Fruit fly (Drosophila melanogaster) whole organism, embryonic: Measurements from ENCODE around the gene Ube3a.
A peak's percentile ranks its signal among the peaks of the same experiment; 100 is the strongest.

ENCODE experiments used
- Atf6 ChIP-seq: fragments of 200-800 bp; sonication (Bioruptor generic); IDR thresholded peaks from 2 replicates; pipeline ENCODE4 v1.3.6; 2022; ENCODE audit warnings: missing biosample characterization, missing genetic modification characterization
- CG1024 ChIP-seq: fragments of 200-800 bp; sonication (Bioruptor generic); IDR thresholded peaks from 2 replicates; pipeline ENCODE4 v1.3.6; 2022; ENCODE audit warnings: missing biosample characterization, missing genetic modification characterization
- CG11247 ChIP-seq: fragments of 200-800 bp; sonication (Bioruptor generic); IDR thresholded peaks from 2 replicates; pipeline ENCODE4 v1.3.6; 2022; ENCODE audit warnings: missing biosample characterization, missing genetic modification characterization
- CG11398 ChIP-seq: fragments of 200-800 bp; sonication (Bioruptor generic); optimal IDR thresholded peaks from 2 replicates; lab custom pipeline; 2016; ENCODE audit warnings: missing biosample characterization, missing genetic modification characterization
- CG11695 ChIP-seq: fragments of 200-800 bp; sonication (Bioruptor generic); IDR thresholded peaks from 3 replicates; pipeline ENCODE4 v1.3.6; 2022; ENCODE audit warnings: missing biosample characterization, missing genetic modification characterization
- CG12071 ChIP-seq: fragments of 200-800 bp; sonication (Bioruptor generic); optimal IDR thresholded peaks from 3 replicates; lab custom pipeline; 2018; ENCODE audit warnings: missing biosample characterization, mild to moderate bottlenecking, missing genetic modification characterization
- CG12155 ChIP-seq: fragments of 200-800 bp; sonication (Bioruptor generic); optimal IDR thresholded peaks from 3 replicates; lab custom pipeline; 2016; ENCODE audit warnings: missing biosample characterization, missing genetic modification characterization
- CG12659 ChIP-seq: fragments of 200-800 bp; sonication (Bioruptor generic); optimal IDR thresholded peaks from 3 replicates; lab custom pipeline; 2017; ENCODE audit warnings: mild to moderate bottlenecking, missing biosample characterization, missing genetic modification reagents, missing genetic modification characterization
- CG13775 ChIP-seq: fragments of 200-800 bp; sonication (Bioruptor generic); optimal IDR thresholded peaks from 3 replicates; lab custom pipeline; 2017; ENCODE audit warnings: missing biosample characterization, mild to moderate bottlenecking, missing genetic modification characterization
- CG18476 ChIP-seq: fragments of 200-800 bp; sonication (Bioruptor generic); optimal IDR thresholded peaks from 2 replicates; lab custom pipeline; 2016; ENCODE audit warnings: missing biosample characterization, mild to moderate bottlenecking, missing genetic modification characterization
- CG18619 ChIP-seq: fragments of 200-800 bp; sonication (Bioruptor generic); optimal IDR thresholded peaks from 3 replicates; lab custom pipeline; 2017; ENCODE audit warnings: missing biosample characterization, mild to moderate bottlenecking, missing genetic modification characterization
- CG2120 ChIP-seq: fragments of 200-800 bp; sonication (Bioruptor generic); optimal IDR thresholded peaks from 3 replicates; lab custom pipeline; 2016; ENCODE audit warnings: missing biosample characterization, missing genetic modification characterization
- CG30403 ChIP-seq: fragments of 200-800 bp; sonication (Bioruptor generic); optimal IDR thresholded peaks from 3 replicates; lab custom pipeline; 2016; ENCODE audit warnings: missing biosample characterization, missing genetic modification characterization
- CG31441 ChIP-seq: fragments of 200-800 bp; sonication (Bioruptor generic); IDR thresholded peaks from 2 replicates; pipeline ENCODE4 v1.3.6; 2022; ENCODE audit warnings: missing biosample characterization, missing genetic modification characterization
- CG3163 ChIP-seq: fragments of 200-800 bp; sonication (Bioruptor generic); optimal IDR thresholded peaks from 3 replicates; lab custom pipeline; 2016; ENCODE audit warnings: missing biosample characterization, missing genetic modification characterization
- CG34224 ChIP-seq: fragments of 200-800 bp; sonication (Bioruptor generic); IDR thresholded peaks from 3 replicates; pipeline ENCODE4 v1.3.6; 2022; ENCODE audit warnings: missing biosample characterization, missing genetic modification characterization; ENCODE audit not compliant: partially characterized antibody
- CG6689 ChIP-seq: fragments of 200-800 bp; sonication (Bioruptor generic); IDR thresholded peaks from 2 replicates; pipeline ENCODE4 v1.3.6; 2022; ENCODE audit warnings: missing biosample characterization, missing genetic modification characterization
- CHES-1-like ChIP-seq: fragments of 200-800 bp; sonication (Bioruptor generic); optimal IDR thresholded peaks from 2 replicates; lab custom pipeline; 2016; ENCODE audit warnings: missing biosample characterization, missing genetic modification characterization
- CoRest ChIP-seq: fragments of 200-800 bp; sonication (Bioruptor generic); optimal IDR thresholded peaks from 3 replicates; lab custom pipeline; 2018; ENCODE audit warnings: missing biosample characterization, mild to moderate bottlenecking, missing genetic modification characterization, moderate library complexity
- Dad ChIP-seq: fragments of 200-800 bp; sonication (Bioruptor generic); optimal IDR thresholded peaks from 3 replicates; lab custom pipeline; 2016; ENCODE audit warnings: missing biosample characterization, missing genetic modification characterization
- Hr78 ChIP-seq, 2 experiments: fragments of 200-800 bp in 1 of 2; fragments of >200 bp in 1 of 2; sonication (Bioruptor generic) in 1 of 2; optimal IDR thresholded peaks; 2 replicates each; lab custom pipeline; 2017 to 2019; ENCODE audit warnings: missing biosample characterization in 2 of 2, missing genetic modification characterization in 2 of 2, mild to moderate bottlenecking in 1 of 2, moderate library complexity in 1 of 2
- Max ChIP-seq: fragments of 200-800 bp; sonication (Bioruptor generic); optimal IDR thresholded peaks from 2 replicates; lab custom pipeline; 2016; ENCODE audit warnings: missing biosample characterization, mild to moderate bottlenecking, missing genetic modification characterization
- Optix ChIP-seq: fragments of 200-800 bp; sonication (Bioruptor generic); IDR thresholded peaks from 3 replicates; pipeline ENCODE4 v1.3.6; 2022; ENCODE audit warnings: missing biosample characterization, missing genetic modification characterization
- Usf ChIP-seq: fragments of 200-800 bp; sonication (Bioruptor generic); optimal IDR thresholded peaks from 2 replicates; lab custom pipeline; 2017; ENCODE audit warnings: missing genotype, missing biosample characterization, missing genetic modification characterization
- Xrp1 ChIP-seq: fragments of 200-800 bp; sonication (Bioruptor generic); IDR thresholded peaks from 2 replicates; pipeline ENCODE4 v1.3.6; 2022; ENCODE audit warnings: missing biosample characterization, missing genetic modification characterization
- cg ChIP-seq: fragments of 200-800 bp; sonication (Bioruptor generic); optimal IDR thresholded peaks from 3 replicates; lab custom pipeline; 2019; ENCODE audit warnings: missing biosample characterization, mild to moderate bottlenecking, missing genetic modification characterization, moderate library complexity
- chif ChIP-seq, 2 experiments: fragments of 200-800 bp; sonication (Bioruptor generic); optimal IDR thresholded peaks; 3 replicates each; lab custom pipeline; 2016; ENCODE audit warnings: missing biosample characterization in 2 of 2, missing genetic modification characterization in 2 of 2
- croc ChIP-seq: fragments of 200-800 bp; sonication (Bioruptor generic); conservative IDR thresholded peaks from 3 replicates; pipeline ENCODE4 v1.3.6; 2022; ENCODE audit warnings: missing biosample characterization, missing genetic modification characterization
- danr ChIP-seq: fragments of 200-800 bp; sonication (Bioruptor generic); IDR thresholded peaks from 2 replicates; pipeline ENCODE4 v1.3.6; 2022; ENCODE audit warnings: missing biosample characterization, missing genetic modification characterization
- ewg ChIP-seq: fragments of 200-800 bp; sonication (Bioruptor generic); optimal IDR thresholded peaks from 3 replicates; lab custom pipeline; 2017; ENCODE audit warnings: mild to moderate bottlenecking, missing biosample characterization, missing genetic modification reagents, missing genetic modification characterization
- fd3F ChIP-seq: fragments of 200-800 bp; sonication (Bioruptor generic); optimal IDR thresholded peaks from 2 replicates; lab custom pipeline; 2018; ENCODE audit warnings: missing biosample characterization, mild to moderate bottlenecking, missing genetic modification characterization, moderate library complexity
- fd96Cb ChIP-seq: fragments of 200-800 bp; sonication (Bioruptor generic); optimal IDR thresholded peaks from 2 replicates; lab custom pipeline; 2018; ENCODE audit warnings: missing biosample characterization, mild to moderate bottlenecking, missing genetic modification characterization, moderate library complexity
- gsb-n ChIP-seq: fragments of 200-800 bp; sonication (Bioruptor generic); optimal IDR thresholded peaks from 3 replicates; lab custom pipeline; 2018; ENCODE audit warnings: missing biosample characterization, mild to moderate bottlenecking, missing genetic modification characterization
- lov ChIP-seq, 2 experiments: fragments of 200-800 bp in 1 of 2; fragments of >200 bp in 1 of 2; sonication (Bioruptor generic) in 1 of 2; IDR thresholded peaks in 1 of 2; optimal IDR thresholded peaks in 1 of 2; 2 replicates in 1 of 2; 3 replicates in 1 of 2; pipeline versions ENCODE4 v1.3.6 to Lab custom; 2017 to 2022; ENCODE audit warnings: missing biosample characterization in 1 of 2, missing genetic modification characterization in 1 of 2
- nau ChIP-seq: fragments of 200-800 bp; sonication (Bioruptor generic); optimal IDR thresholded peaks from 3 replicates; lab custom pipeline; 2017; ENCODE audit warnings: missing biosample characterization, mild to moderate bottlenecking, missing genetic modification characterization, missing genetic modification reagents
- oc ChIP-seq: fragments of 200-800 bp; sonication (Bioruptor generic); optimal IDR thresholded peaks from 2 replicates; lab custom pipeline; 2018; ENCODE audit warnings: missing biosample characterization, mild to moderate bottlenecking, missing genetic modification characterization, moderate library complexity
- otp ChIP-seq: fragments of 200-800 bp; sonication (Bioruptor generic); IDR thresholded peaks from 3 replicates; pipeline ENCODE4, ENCODE4 v1.3.6; 2022; ENCODE audit warnings: missing biosample characterization, missing genetic modification characterization
- pb ChIP-seq: fragments of 200-800 bp; sonication (Bioruptor generic); optimal IDR thresholded peaks from 3 replicates; lab custom pipeline; 2016; ENCODE audit warnings: missing biosample characterization, missing genetic modification characterization
- prd ChIP-seq, 3 experiments: fragments of >200 bp in 2 of 3; fragments of 200-800 bp in 1 of 3; sonication (Bioruptor generic) in 1 of 3; optimal IDR thresholded peaks in 2 of 3; IDR thresholded peaks in 1 of 3; 2 replicates in 2 of 3; 3 replicates in 1 of 3; pipeline versions ENCODE4 v1.3.6 to Lab custom; 2017 to 2022; ENCODE audit warnings: missing biosample characterization in 1 of 3, missing genetic modification characterization in 1 of 3
- sens-2 ChIP-seq: fragments of 200-800 bp; sonication (Bioruptor generic); IDR thresholded peaks from 2 replicates; pipeline ENCODE4 v1.3.6; 2022; ENCODE audit warnings: missing biosample characterization, missing genetic modification characterization
- sob ChIP-seq: fragments of 200-800 bp; sonication (Bioruptor generic); IDR thresholded peaks from 2 replicates; pipeline ENCODE4 v1.3.6; 2022; ENCODE audit warnings: missing biosample characterization, missing genetic modification characterization
- tin ChIP-seq: fragments of 200-800 bp; sonication (Bioruptor generic); optimal IDR thresholded peaks from 3 replicates; lab custom pipeline; 2016; ENCODE audit warnings: missing biosample characterization, missing genetic modification characterization
- tio ChIP-seq: fragments of 200-800 bp; sonication (Bioruptor generic); optimal IDR thresholded peaks from 2 replicates; lab custom pipeline; 2017; ENCODE audit warnings: missing biosample characterization, missing genetic modification characterization, inconsistent platforms
- tll ChIP-seq, 2 experiments: fragments of 200-800 bp in 1 of 2; fragments of >200 bp in 1 of 2; sonication (Bioruptor generic) in 1 of 2; optimal IDR thresholded peaks; 2 replicates each; lab custom pipeline; 2017 to 2019; ENCODE audit warnings: missing biosample characterization in 2 of 2, missing genetic modification characterization in 2 of 2, mild to moderate bottlenecking in 1 of 2, moderate library complexity in 1 of 2
- trem ChIP-seq: fragments of 200-800 bp; optimal IDR thresholded peaks from 3 replicates; lab custom pipeline; 2019; ENCODE audit warnings: missing biosample characterization, mild to moderate bottlenecking, missing genetic modification characterization, moderate library complexity
- trh ChIP-seq: fragments of 200-800 bp; sonication (Bioruptor generic); optimal IDR thresholded peaks from 2 replicates; lab custom pipeline; 2016; ENCODE audit warnings: missing biosample characterization, missing genetic modification characterization
- ttk ChIP-seq: fragments of 200-800 bp; sonication (Bioruptor generic); IDR thresholded peaks from 2 replicates; pipeline ENCODE4 v2.1.2; 2022; ENCODE audit warnings: missing biosample characterization, missing genetic modification characterization
- unc-4 ChIP-seq: fragments of 200-800 bp; sonication (Bioruptor generic); IDR thresholded peaks from 2 replicates; pipeline ENCODE4 v1.3.6; 2022; ENCODE audit warnings: missing biosample characterization, missing genetic modification characterization; ENCODE audit not compliant: partially characterized antibody
- zen ChIP-seq: fragments of 200-800 bp; sonication (Bioruptor generic); optimal IDR thresholded peaks from 3 replicates; lab custom pipeline; 2018; ENCODE audit warnings: missing biosample characterization, mild to moderate bottlenecking, missing genetic modification characterization, moderate library complexity

Gene Ube3a

dm6 chr3L:11210517-11210916 is at the start of gene Ube3a, which contains the start of gene CG7600 (continued):
- peak; percentile 32 for TF ChIP-seq pb (GFP tag; lab: Kevin White, UChicago)
- no peak for TF ChIP-seq lov (optimal IDR thresholded peaks at IDR 0.05; lab: Kevin White, UChicago)
- TF ChIP-seq lov (GFP tag; IDR thresholded peaks at IDR 0.05; lab: Robert Waterston, UW) = no peak
- peak; percentile 71 for TF ChIP-seq gsb-n (tag; lab: Kevin White, UChicago)
- no peak for TF ChIP-seq CG1024
- peak; percentile 24 to 27 for TF ChIP-seq chif (GFP tag; optimal IDR thresholded peaks at IDR 0.05; lab: Kevin White, UChicago)
- TF ChIP-seq CG6689 (GFP tag; lab: Robert Waterston, UW) = no peak
- no peak for TF ChIP-seq CG18476 (GFP tag; lab: Kevin White, UChicago)
- TF ChIP-seq Dad (GFP tag; lab: Kevin White, UChicago) = peak; percentile 11
- no peak for TF ChIP-seq prd (optimal IDR thresholded peaks at IDR 0.05; lab: Kevin White, UChicago)
- peak; percentile 37; the same call in 2 of the 3 replicates for TF ChIP-seq prd (GFP tag; IDR thresholded peaks at IDR 0.05; lab: Robert Waterston, UW)
- peak; percentile 88 for TF ChIP-seq trem (tag; lab: Kevin White, UChicago)
- TF ChIP-seq CG3163 (GFP tag; lab: Kevin White, UChicago) = peak; percentile 47
- TF ChIP-seq CG11695 (GFP tag; lab: Robert Waterston, UW) = no peak
- TF ChIP-seq tio = no peak
- TF ChIP-seq ewg (GFP tag; lab: Kevin White, UChicago) = no peak
- no peak for TF ChIP-seq fd3F (GFP tag; lab: Kevin White, UChicago)
- TF ChIP-seq CG11247 (GFP tag; lab: Robert Waterston, UW) = peak; percentile 20; the same call in 1 of the 2 replicates
- TF ChIP-seq cg = peak; percentile 11
- no peak for TF ChIP-seq otp (GFP tag; lab: Robert Waterston, UW)
- TF ChIP-seq croc = no peak
- TF ChIP-seq Hr78 (GFP tag; optimal IDR thresholded peaks at IDR 0.05; lab: Kevin White, UChicago) = no peak
- peak; percentile 28 for TF ChIP-seq tin (GFP tag; lab: Kevin White, UChicago)
- peak in 1 of 2 experiments; percentile 43 for TF ChIP-seq tll (GFP tag; optimal IDR thresholded peaks at IDR 0.05; lab: Kevin White, UChicago)
- peak; percentile 23 for TF ChIP-seq CG12155
- peak; percentile 5 for TF ChIP-seq CG13775 (GFP tag; lab: Kevin White, UChicago)
- peak; percentile 54 for TF ChIP-seq zen (tag; lab: Kevin White, UChicago)
- no peak for TF ChIP-seq Usf (GFP tag; lab: Kevin White, UChicago)
- TF ChIP-seq CHES-1-like (GFP tag; lab: Kevin White, UChicago) = peak; percentile 54
- peak; percentile 51; the same call in 1 of the 2 replicates for TF ChIP-seq Xrp1 (GFP tag; lab: Robert Waterston, UW)
- TF ChIP-seq CG11398 (GFP tag; lab: Kevin White, UChicago) = no peak
- peak; percentile 49; the same call in 1 of the 2 replicates for TF ChIP-seq CG31441 (GFP tag; lab: Robert Waterston, UW)
- no peak for TF ChIP-seq sens-2 (GFP tag; lab: Robert Waterston, UW)
- TF ChIP-seq CG34224 (GFP tag; lab: Robert Waterston, UW) = peak; percentile 100
- TF ChIP-seq ttk (GFP tag; lab: Robert Waterston, UW) = no peak
- TF ChIP-seq CoRest (tag; lab: Kevin White, UChicago) = peak; percentile 49
- TF ChIP-seq danr (GFP tag; lab: Robert Waterston, UW) = no peak
- peak; percentile 99 for TF ChIP-seq unc-4 (GFP tag; lab: Robert Waterston, UW)
- TF ChIP-seq Atf6 (GFP tag; lab: Robert Waterston, UW) = peak; percentile 36; the same call in 1 of the 2 replicates
- TF ChIP-seq CG12659 (GFP tag; lab: Kevin White, UChicago) = peak; percentile 88
- peak; percentile 31 for TF ChIP-seq CG30403 (GFP tag; lab: Kevin White, UChicago)
- TF ChIP-seq fd96Cb (tag; lab: Kevin White, UChicago) = no peak
- TF ChIP-seq trh = no peak
- TF ChIP-seq CG2120 (GFP tag; lab: Kevin White, UChicago) = peak; percentile 67
- no peak for TF ChIP-seq Max
- TF ChIP-seq oc (tag; lab: Kevin White, UChicago) = peak; percentile 55
- peak; percentile 40 for TF ChIP-seq nau (GFP tag; lab: Kevin White, UChicago)
- TF ChIP-seq sob (GFP tag; lab: Robert Waterston, UW) = peak; percentile 68
- TF ChIP-seq CG12071 = peak; percentile 7
- no peak for TF ChIP-seq CG18619 (GFP tag; lab: Kevin White, UChicago)
- no peak for TF ChIP-seq Optix (GFP tag; lab: Robert Waterston, UW)
